Worm (Caenorhabditis elegans): ENCODE results near the gene ace-3.

The ace-3 gene

DNA sequence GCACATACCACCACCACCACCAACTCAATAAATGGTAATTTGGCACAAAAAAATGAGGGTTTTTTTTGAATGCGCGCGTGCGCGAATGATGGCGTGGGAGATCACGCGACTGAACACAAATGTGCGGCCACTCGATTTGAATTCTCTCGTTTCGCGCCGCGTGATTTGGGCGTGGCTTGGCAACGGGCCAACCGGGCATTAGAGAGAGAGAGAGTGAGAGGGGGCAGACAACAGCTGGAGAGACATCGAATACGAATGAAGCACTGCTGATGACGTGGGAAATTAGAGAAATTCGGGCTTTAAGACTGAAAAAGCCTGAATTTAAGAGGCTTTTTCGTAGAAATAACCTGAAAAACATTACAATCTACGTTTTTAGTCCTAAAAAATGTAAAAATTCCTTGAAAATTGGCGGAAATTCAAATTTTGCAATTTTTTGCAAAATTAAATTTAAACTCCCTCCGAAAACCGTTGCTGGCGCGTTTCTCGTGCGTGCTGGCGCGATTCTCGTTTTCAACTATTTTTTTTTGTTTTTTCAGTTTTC lies 46.0 kb downstream of the ace-3 start (continued):
- TF ChIP-seq egl-44 (GFP tag; IDR thresholded peaks at IDR 0.05) (peak; percentile 95), mel-28 (tag; optimal IDR thresholded peaks at IDR 0.05; ENCODE audit: borderline replicate concordance) (peak; percentile 84), mcd-1 (GFP tag; IDR thresholded peaks at IDR 0.05) (peak; percentile 88), lin-35 (GFP tag; optimal IDR thresholded peaks at IDR 0.05) (peak; percentile 32 to 93 (median 87)), madf-10 (tag; optimal IDR thresholded peaks at IDR 0.05) (peak; percentile 87), let-607 (tag; optimal IDR thresholded peaks at IDR 0.05) (peak; percentile 83 to 89), attf-6 (GFP tag; IDR thresholded peaks at IDR 0.05) (0 out of 2 replicates have a peak, but pooled peaks have one; percentile 58), nhr-179 (tag; optimal IDR thresholded peaks at IDR 0.05) (peak; percentile 71), bed-2 (GFP tag; IDR thresholded peaks at IDR 0.05) (peak; percentile 71), F37B4.10 (GFP tag; IDR thresholded peaks at IDR 0.05) (peak; percentile 66; the same call in 1 of the 2 replicates), ceh-91 (GFP tag; IDR thresholded peaks at IDR 0.05) (peak; percentile 73), fkh-3 (tag; optimal IDR thresholded peaks at IDR 0.05) (peak; percentile 56), nhr-80 (tag; optimal IDR thresholded peaks at IDR 0.05) (peak; percentile 87), nfya-2 (GFP tag; IDR thresholded peaks at IDR 0.05) (0 out of 2 replicates have a peak, but pooled peaks have one; percentile 69), snpc-1.1 (tag; optimal IDR thresholded peaks at IDR 0.05; ENCODE audit: insufficient read depth) (no peak), ets-4 (GFP tag; optimal IDR thresholded peaks at IDR 0.05) (peak; percentile 97), F23B12.7 (tag; optimal IDR thresholded peaks at IDR 0.05; ENCODE audit: insufficient read depth) (no peak), F52B5.7 (tag; optimal IDR thresholded peaks at IDR 0.05) (peak; percentile 96), sdz-38 (tag; optimal IDR thresholded peaks at IDR 0.05) (no peak), hrde-1 (tag; optimal IDR thresholded peaks at IDR 0.05; ENCODE audit: borderline replicate concordance) (peak; percentile 81), zfh-2 (GFP tag; conservative IDR thresholded peaks at IDR 0.05) (peak; percentile 98), pbrm-1 (GFP tag; IDR thresholded peaks at IDR 0.05) (peak; percentile 76), egrh-3 (GFP tag; IDR thresholded peaks at IDR 0.05) (peak; percentile 61), mxl-1 (tag; optimal IDR thresholded peaks at IDR 0.05) (peak; percentile 71), nhr-120 (GFP tag; IDR thresholded peaks at IDR 0.05) (no peak), let-526 (GFP tag; IDR thresholded peaks at IDR 0.05) (0 out of 2 replicates have a peak, but pooled peaks have one; percentile 73), aptf-3 (GFP tag; IDR thresholded peaks at IDR 0.05) (no peak), F10E7.11 (tag; optimal IDR thresholded peaks at IDR 0.05) (peak; percentile 88), hmg-20 (GFP tag; IDR thresholded peaks at IDR 0.05) (peak; percentile 74), egl-18 (GFP tag; IDR thresholded peaks at IDR 0.05) (peak; percentile 70; the same call in 1 of the 2 replicates), aptf-2 (GFP tag; conservative IDR thresholded peaks at IDR 0.05) (peak; percentile 36; the same call in 1 of the 2 replicates), hmg-1.2 (GFP tag; IDR thresholded peaks at IDR 0.05) (peak; percentile 77), snpc-1.3 (tag; optimal IDR thresholded peaks at IDR 0.05; ENCODE audit: insufficient read depth) (no peak), ztf-28 (GFP tag; IDR thresholded peaks at IDR 0.05) (peak; percentile 47; the same call in 1 of the 2 replicates), C17E4.6 (GFP tag; IDR thresholded peaks at IDR 0.05) (peak; percentile 80), lsl-1 (GFP tag; optimal IDR thresholded peaks at IDR 0.05) (peak; percentile 66), somi-1 (GFP tag; optimal IDR thresholded peaks at IDR 0.05) (peak; percentile 90), B0336.3 (GFP tag; IDR thresholded peaks at IDR 0.05) (peak; percentile 99), T26A5.8 (tag; optimal IDR thresholded peaks at IDR 0.05) (peak; percentile 55), F55B11.4 (tag; optimal IDR thresholded peaks at IDR 0.05; ENCODE audit: borderline replicate concordance, insufficient read depth) (no peak), F57A8.1 (GFP tag; optimal IDR thresholded peaks at IDR 0.05) (no peak), him-1 (tag; optimal IDR thresholded peaks at IDR 0.05) (peak; percentile 78), sea-2 (GFP tag; IDR thresholded peaks at IDR 0.05) (0 out of 2 replicates have a peak, but pooled peaks have one; percentile 67), Y53G8AR.9 (GFP tag; conservative IDR thresholded peaks at IDR 0.05) (peak; percentile 93), ztf-6 (GFP tag; IDR thresholded peaks at IDR 0.05) (peak; percentile 10; the same call in 1 of the 2 replicates), xnd-1 (tag; optimal IDR thresholded peaks at IDR 0.05) (peak; percentile 78), madf-6 (GFP tag; IDR thresholded peaks at IDR 0.05) (peak; percentile 90)

All from whole organism, young adult.